Worm (Caenorhabditis elegans) whole organism, L3 larva: ENCODE measurements around the gene T27A8.3.

ENCODE experiments used
- lin-15B ChIP-seq: fragments of 150-350 bp; optimal IDR thresholded peaks from 2 replicates; lab custom pipeline; 2014; ENCODE audit warnings: missing biosample characterization, missing genetic modification characterization
- lin-39 ChIP-seq: fragments of 150-350 bp; optimal IDR thresholded peaks from 2 replicates; lab custom pipeline; 2018; ENCODE audit warnings: missing biosample characterization, missing genetic modification reagents, missing genetic modification characterization
- nhr-76 ChIP-seq: fragments of 150-350 bp; sonication (generic microtip); optimal IDR thresholded peaks from 5 replicates; lab custom pipeline; 2014; ENCODE audit warnings: missing biosample characterization, missing genetic modification characterization
- nhr-77 ChIP-seq: fragments of 150-350 bp; optimal IDR thresholded peaks from 2 replicates; lab custom pipeline; 2014; ENCODE audit warnings: missing biosample characterization, missing genetic modification characterization
- snpc-4 ChIP-seq: fragments of 150-350 bp; optimal IDR thresholded peaks from 2 replicates; lab custom pipeline; 2014; ENCODE audit warnings: missing biosample characterization, missing genetic modification characterization

- no peak for TF ChIP-seq snpc-4
- no peak for TF ChIP-seq nhr-77
- no peak for TF ChIP-seq lin-39 (tag; lab: Kevin White, UChicago)
- no peak for TF ChIP-seq lin-15B
- TF ChIP-seq nhr-76 = no peak
Measured at ce11 chrX:16055245-16055644, 7.2 kb upstream of the T27A8.3 start, which contains the start of gene T27A8.7.
